Fruit fly (Drosophila melanogaster) whole organism, pupa: ENCODE measurements around the gene MBD-like.

Source experiments
- CG10348 ChIP-seq: fragments of 200-800 bp; sonication (Bioruptor generic); IDR thresholded peaks from 2 replicates; pipeline ENCODE4 v1.3.6; 2022; ENCODE audit warnings: missing biosample characterization, missing genetic modification characterization
- CG12605 ChIP-seq: fragments of 200-800 bp; sonication (Bioruptor generic); IDR thresholded peaks from 2 replicates; pipeline ENCODE4 v1.3.6; 2022; ENCODE audit warnings: missing biosample characterization, missing genetic modification characterization
- CG13204 ChIP-seq: fragments of 200-800 bp; sonication (Bioruptor generic); optimal IDR thresholded peaks from 2 replicates; lab custom pipeline; 2018; ENCODE audit warnings: missing biosample characterization, mild to moderate bottlenecking, missing genetic modification characterization, moderate library complexity
- CG14655 ChIP-seq: fragments of 200-800 bp; sonication (Bioruptor generic); optimal IDR thresholded peaks from 3 replicates; lab custom pipeline; 2017; ENCODE audit warnings: mild to moderate bottlenecking, missing biosample characterization, missing genetic modification reagents, missing genetic modification characterization
- CG15710 ChIP-seq: fragments of 200-800 bp; sonication (Bioruptor generic); optimal IDR thresholded peaks from 2 replicates; lab custom pipeline; 2018; ENCODE audit warnings: missing biosample characterization, mild to moderate bottlenecking, missing genetic modification characterization, moderate library complexity
- CG17806 ChIP-seq: fragments of 200-800 bp; sonication (Bioruptor generic); optimal IDR thresholded peaks from 2 replicates; lab custom pipeline; 2018; ENCODE audit warnings: missing biosample characterization, mild to moderate bottlenecking, missing genetic modification characterization, moderate library complexity
- CG32121 ChIP-seq: fragments of 200-800 bp; sonication (Bioruptor generic); IDR thresholded peaks from 2 replicates; pipeline ENCODE4 v1.3.6; 2022; ENCODE audit warnings: missing biosample characterization, missing genetic modification characterization
- CG34367 ChIP-seq: fragments of 200-800 bp; sonication (Bioruptor generic); optimal IDR thresholded peaks from 2 replicates; lab custom pipeline; 2018; ENCODE audit warnings: missing biosample characterization, mild to moderate bottlenecking, missing genetic modification characterization
- CG4496 ChIP-seq: fragments of 200-800 bp; sonication (Bioruptor generic); IDR thresholded peaks from 3 replicates; pipeline ENCODE4 v1.3.6; 2022; ENCODE audit warnings: missing biosample characterization, missing genetic modification characterization
- CG8159 ChIP-seq: fragments of 200-800 bp; sonication (Bioruptor generic); optimal IDR thresholded peaks from 3 replicates; lab custom pipeline; 2018; ENCODE audit warnings: missing biosample characterization, mild to moderate bottlenecking, missing genetic modification characterization, moderate library complexity
- CG8301 ChIP-seq: fragments of 200-800 bp; sonication (Bioruptor generic); optimal IDR thresholded peaks from 2 replicates; lab custom pipeline; 2018; ENCODE audit warnings: missing biosample characterization, mild to moderate bottlenecking, missing genetic modification characterization
- CG9948 ChIP-seq: fragments of 200-800 bp; sonication (Bioruptor generic); optimal IDR thresholded peaks from 2 replicates; lab custom pipeline; 2018; ENCODE audit warnings: missing biosample characterization, mild to moderate bottlenecking, missing genetic modification characterization, moderate library complexity
- D1 ChIP-seq: fragments of 200-800 bp; sonication (Bioruptor generic); optimal IDR thresholded peaks from 2 replicates; lab custom pipeline; 2018; ENCODE audit warnings: missing biosample characterization, mild to moderate bottlenecking, missing genetic modification characterization, moderate library complexity
- EcR ChIP-seq: fragments of 200-800 bp; sonication (Bioruptor generic); optimal IDR thresholded peaks from 3 replicates; lab custom pipeline; 2019; ENCODE audit warnings: missing biosample characterization, missing genetic modification characterization, mild to moderate bottlenecking, moderate library complexity, missing genetic modification reagents
- Ets98B ChIP-seq: fragments of 200-800 bp; sonication (Bioruptor generic); IDR thresholded peaks from 2 replicates; pipeline ENCODE4 v1.3.6; 2022; ENCODE audit warnings: missing biosample characterization, missing genetic modification characterization
- Pif1A ChIP-seq: fragments of 200-800 bp; sonication (Bioruptor generic); optimal IDR thresholded peaks from 3 replicates; lab custom pipeline; 2016; ENCODE audit warnings: missing biosample characterization, missing genetic modification characterization
- Pif1B ChIP-seq: fragments of 200-800 bp; sonication (Bioruptor generic); optimal IDR thresholded peaks from 3 replicates; lab custom pipeline; 2016; ENCODE audit warnings: missing biosample characterization, missing genetic modification characterization
- Snoo ChIP-seq: fragments of 200-800 bp; sonication (Bioruptor generic); optimal IDR thresholded peaks from 3 replicates; lab custom pipeline; 2017; ENCODE audit warnings: missing biosample characterization, mild to moderate bottlenecking, missing genetic modification characterization, inconsistent platforms
- fd96Ca ChIP-seq: fragments of 200-800 bp; sonication (Bioruptor generic); IDR thresholded peaks from 3 replicates; pipeline ENCODE4 v1.3.6; 2022; ENCODE audit warnings: missing biosample characterization, missing genetic modification characterization
- gl ChIP-seq: fragments of 200-800 bp; sonication (Bioruptor generic); optimal IDR thresholded peaks from 2 replicates; lab custom pipeline; 2018; ENCODE audit warnings: missing biosample characterization, mild to moderate bottlenecking, missing genetic modification characterization
- rn ChIP-seq: fragments of 200-800 bp; sonication (Bioruptor generic); IDR thresholded peaks from 2 replicates; pipeline ENCODE4 v1.3.6; 2022; ENCODE audit warnings: missing biosample characterization, missing genetic modification characterization

MBD-like gene

dm6 chr3R:9559413-9560014, at the start of gene MBD-like, which contains the start of gene AP-1mu:
Gene MBD-like (plus strand): TSS chr3R:9559760.
Gene AP-1mu (minus strand): TSS chr3R:9559525.
- TF ChIP-seq gl (tag; lab: Kevin White, UChicago) (no peak), CG12605 (no peak), CG34367 (tag; lab: Kevin White, UChicago) (no peak), CG15710 (tag; lab: Kevin White, UChicago) (peak; percentile 65), D1 (tag; lab: Kevin White, UChicago) (no peak), rn (GFP tag; lab: Robert Waterston, UW) (peak; percentile 20; the same call in 1 of the 2 replicates), CG14655 (GFP tag; lab: Kevin White, UChicago) (no peak), CG8301 (tag; lab: Kevin White, UChicago) (no peak), Pif1A (no peak), CG32121 (GFP tag; lab: Robert Waterston, UW) (peak; percentile 48; the same call in 1 of the 2 replicates), CG9948 (tag; lab: Kevin White, UChicago) (peak; percentile 20), CG17806 (tag; lab: Kevin White, UChicago) (peak; percentile 15), Snoo (tag; lab: Kevin White, UChicago) (peak; percentile 31), Pif1B (GFP tag; lab: Kevin White, UChicago) (no peak), CG4496 (GFP tag; lab: Robert Waterston, UW) (peak; percentile 55; the same call in 2 of the 3 replicates), EcR (GFP tag; lab: Kevin White, UChicago) (no peak), fd96Ca (GFP tag; lab: Robert Waterston, UW) (peak; percentile 42; the same call in 1 of the 3 replicates), CG13204 (GFP tag; lab: Kevin White, UChicago) (no peak), Ets98B (GFP tag; lab: Robert Waterston, UW) (no peak), CG10348 (GFP tag; lab: Robert Waterston, UW) (no peak), CG8159 (tag; lab: Kevin White, UChicago) (peak; percentile 53)

- no peak for TF ChIP-seq gl (tag; lab: Kevin White, UChicago)
- no peak for TF ChIP-seq CG14655 (GFP tag; lab: Kevin White, UChicago)
Measured at dm6 chr3R:9510070-9510518, 49.5 kb upstream of the MBD-like start, which contains the start of gene rump. Gene rump (minus strand): TSS chr3R:9510324.

- TF ChIP-seq rn (GFP tag; lab: Robert Waterston, UW) (no peak), EcR (GFP tag; lab: Kevin White, UChicago) (peak; percentile 79)
Measured at dm6 chr3R:9512193-9513051, 47.1 kb upstream of the MBD-like start.

- TF ChIP-seq CG9948 (tag; lab: Kevin White, UChicago) (peak; percentile 9), fd96Ca (GFP tag; lab: Robert Waterston, UW) (no peak), Snoo (tag; lab: Kevin White, UChicago) (peak; percentile 23), gl (tag; lab: Kevin White, UChicago) (no peak), CG15710 (tag; lab: Kevin White, UChicago) (peak; percentile 34), CG8159 (tag; lab: Kevin White, UChicago) (peak; percentile 33), CG4496 (GFP tag; lab: Robert Waterston, UW) (no peak), CG17806 (tag; lab: Kevin White, UChicago) (peak; percentile 19)
Measured at dm6 chr3R:9513052-9513420, 46.5 kb upstream of the MBD-like start, which contains the start of the genes Ras85D and Rlb1. Gene Ras85D (minus strand): TSS chr3R:9513067. Gene Rlb1 (plus strand): TSS chr3R:9513327.

- no peak for TF ChIP-seq Pif1B (GFP tag; lab: Kevin White, UChicago)
- no peak for TF ChIP-seq CG17806 (tag; lab: Kevin White, UChicago)
- TF ChIP-seq fd96Ca (GFP tag; lab: Robert Waterston, UW), result no peak
- no peak for TF ChIP-seq Pif1A
- TF ChIP-seq CG9948 (tag; lab: Kevin White, UChicago), result no peak
- peak; percentile 13 for TF ChIP-seq CG15710 (tag; lab: Kevin White, UChicago)
- no peak for TF ChIP-seq CG10348 (GFP tag; lab: Robert Waterston, UW)
- no peak for TF ChIP-seq CG12605
- TF ChIP-seq, all 21 proteins: peak for 1
Measured at dm6 chr3R:9515860-9516344, 43.7 kb upstream of the MBD-like start, which contains the start of the genes mRpL47, CG8176 and Kdm3. Gene mRpL47 (minus strand): TSS chr3R:9515908. Gene CG8176 (plus strand): TSS chr3R:9516007. Gene Kdm3 (plus strand): TSS chr3R:9516007.

dm6 chr3R:9516400-9516852, 43.1 kb upstream of the MBD-like start:
- TF ChIP-seq CG32121 (GFP tag; lab: Robert Waterston, UW) (no peak), gl (tag; lab: Kevin White, UChicago) (no peak), CG4496 (GFP tag; lab: Robert Waterston, UW) (no peak), CG13204 (GFP tag; lab: Kevin White, UChicago) (no peak), Snoo (tag; lab: Kevin White, UChicago) (no peak), rn (GFP tag; lab: Robert Waterston, UW) (no peak), Ets98B (GFP tag; lab: Robert Waterston, UW) (no peak), D1 (tag; lab: Kevin White, UChicago) (no peak), Pif1A (no peak), CG14655 (GFP tag; lab: Kevin White, UChicago) (no peak), CG8159 (tag; lab: Kevin White, UChicago) (no peak), CG8301 (tag; lab: Kevin White, UChicago) (no peak), CG15710 (tag; lab: Kevin White, UChicago) (no peak), fd96Ca (GFP tag; lab: Robert Waterston, UW) (no peak), CG17806 (tag; lab: Kevin White, UChicago) (no peak), CG10348 (GFP tag; lab: Robert Waterston, UW) (no peak), CG34367 (tag; lab: Kevin White, UChicago) (no peak)
